Worm (Caenorhabditis elegans) whole organism, L4 larva: ENCODE measurements around the gene C18H2.5.

Experiments
- F44E2.7 ChIP-seq: fragments of 200-800 bp; sonication (Bioruptor generic); IDR thresholded peaks from 2 replicates; pipeline ENCODE4 v2.1.2; 2022; ENCODE audit warnings: missing genetic modification characterization, missing compliant biosample characterization
- R02D3.7 ChIP-seq: fragments of 150-350 bp; sonication (generic microtip); optimal IDR thresholded peaks from 3 replicates; lab custom pipeline; 2014; ENCODE audit warnings: missing biosample characterization, missing genetic modification characterization
- Y105C5A.15 ChIP-seq: fragments of 200-800 bp; sonication (Bioruptor generic); IDR thresholded peaks from 2 replicates; pipeline ENCODE4 v1.3.6; 2022; ENCODE audit warnings: missing genetic modification characterization, missing compliant biosample characterization
- ZK546.5 ChIP-seq, 2 experiments: sonication (generic microtip); optimal IDR thresholded peaks; 2 replicates each; lab custom pipeline; 2017; ENCODE audit warnings: missing biosample characterization in 2 of 2, missing genetic modification characterization in 2 of 2
- aha-1 ChIP-seq: fragments of 150-350 bp; peaks from one replicate; lab custom pipeline; 2014; ENCODE audit warnings: missing biosample characterization, missing genetic modification characterization
- ceh-20 ChIP-seq: fragments of 200-800 bp; sonication (Bioruptor generic); IDR thresholded peaks from 2 replicates; pipeline ENCODE4 v1.3.6; 2022; ENCODE audit warnings: missing genetic modification reagents, missing genetic modification characterization, missing compliant biosample characterization
- ceh-44 ChIP-seq: fragments of 200-800 bp; sonication (Bioruptor generic); IDR thresholded peaks from 2 replicates; pipeline ENCODE4 v1.3.6; 2022; ENCODE audit warnings: missing genetic modification reagents, missing genetic modification characterization, missing compliant biosample characterization
- ceh-82 ChIP-seq: sonication (generic microtip); optimal IDR thresholded peaks from 2 replicates; lab custom pipeline; 2017; ENCODE audit warnings: missing biosample characterization, missing genetic modification characterization
- ces-1 ChIP-seq: fragments of 150-350 bp; sonication (generic microtip); optimal IDR thresholded peaks from 4 replicates; lab custom pipeline; 2014; ENCODE audit warnings: missing biosample characterization, missing genetic modification reagents, missing genetic modification characterization
- cey-2 ChIP-seq: sonication (generic microtip); optimal IDR thresholded peaks from 3 replicates; lab custom pipeline; 2017; ENCODE audit warnings: missing genetic modification characterization, mild to moderate bottlenecking, missing compliant biosample characterization, antibody characterized with exemption, borderline replicate concordance; ENCODE audit not compliant: insufficient read depth
- ctbp-1 ChIP-seq: fragments of 200-800 bp; sonication (Bioruptor generic); IDR thresholded peaks from 2 replicates; pipeline ENCODE4 v1.3.6; 2022; ENCODE audit warnings: missing genetic modification reagents, missing genetic modification characterization, missing compliant biosample characterization
- daf-12 ChIP-seq: fragments of 150-350 bp; optimal IDR thresholded peaks from 2 replicates; lab custom pipeline; 2014; ENCODE audit warnings: missing biosample characterization, missing genetic modification reagents, missing genetic modification characterization
- daf-16 ChIP-seq, 3 experiments: sonication (generic microtip); optimal IDR thresholded peaks; 2 replicates each; lab custom pipeline; 2016 to 2017; ENCODE audit warnings: missing genetic modification characterization in 3 of 3, missing genetic modification reagents in 3 of 3, mild to moderate bottlenecking in 2 of 3, missing compliant biosample characterization in 2 of 3, missing biosample characterization in 1 of 3, moderate library complexity in 1 of 3
- dmd-6 ChIP-seq: fragments of 200-800 bp; sonication (Bioruptor generic); IDR thresholded peaks from 2 replicates; pipeline ENCODE4 v1.3.6; 2022; ENCODE audit warnings: missing genetic modification reagents, missing genetic modification characterization, missing compliant biosample characterization
- dmd-8 ChIP-seq: fragments of 200-800 bp; sonication (Bioruptor generic); IDR thresholded peaks from 2 replicates; pipeline ENCODE4 v1.3.6; 2022; ENCODE audit warnings: missing genetic modification characterization, missing compliant biosample characterization
- dmd-9 ChIP-seq: fragments of 200-800 bp; sonication (Bioruptor generic); IDR thresholded peaks from 2 replicates; pipeline ENCODE4 v1.3.6; 2022; ENCODE audit warnings: missing genetic modification reagents, missing genetic modification characterization, missing compliant biosample characterization
- duxl-1 ChIP-seq: sonication (generic microtip); optimal IDR thresholded peaks from 2 replicates; lab custom pipeline; 2016; ENCODE audit warnings: mild to moderate bottlenecking, missing genetic modification characterization, moderate library complexity, missing compliant biosample characterization; ENCODE audit not compliant: poor library complexity
- egl-27 ChIP-seq: sonication (generic microtip); optimal IDR thresholded peaks from 3 replicates; lab custom pipeline; 2017; ENCODE audit warnings: missing biosample characterization, missing genetic modification reagents, missing genetic modification characterization
- fkh-10 ChIP-seq: fragments of 150-350 bp; optimal IDR thresholded peaks from 2 replicates; lab custom pipeline; 2014; ENCODE audit warnings: missing biosample characterization, missing genetic modification reagents, missing genetic modification characterization
- fos-1 ChIP-seq: fragments of 150-350 bp; optimal IDR thresholded peaks from 2 replicates; lab custom pipeline; 2014; ENCODE audit warnings: missing biosample characterization, missing genetic modification characterization
- hif-1 ChIP-seq, 2 experiments: sonication (generic microtip); optimal IDR thresholded peaks; 2 replicates each; lab custom pipeline; 2016 to 2017; ENCODE audit warnings: missing compliant biosample characterization in 2 of 2, missing genetic modification characterization in 2 of 2, missing genetic modification reagents in 2 of 2, missing genotype in 2 of 2, mild to moderate bottlenecking in 1 of 2
- hlh-30 ChIP-seq: sonication (generic microtip); optimal IDR thresholded peaks from 2 replicates; lab custom pipeline; 2017; ENCODE audit warnings: antibody characterized with exemption, mild to moderate bottlenecking, missing genetic modification characterization, missing compliant biosample characterization; ENCODE audit not compliant: insufficient read depth
- jun-1 ChIP-seq: fragments of 150-350 bp; optimal IDR thresholded peaks from 2 replicates; lab custom pipeline; 2014; ENCODE audit warnings: missing biosample characterization, missing genetic modification reagents, missing genetic modification characterization
- lim-7 ChIP-seq: fragments of 200-800 bp; sonication (Bioruptor generic); IDR thresholded peaks from 2 replicates; pipeline ENCODE4 v1.3.6; 2022; ENCODE audit warnings: missing genetic modification characterization, missing compliant biosample characterization
- lsy-2 ChIP-seq, 2 experiments: fragments of 150-350 bp in 1 of 2; sonication (generic microtip) in 1 of 2; optimal IDR thresholded peaks; 2 replicates each; lab custom pipeline; 2014 to 2017; ENCODE audit warnings: missing biosample characterization in 2 of 2, missing genetic modification characterization in 2 of 2
- madf-5 ChIP-seq, 2 experiments: fragments of 200-800 bp; sonication (Bioruptor generic); IDR thresholded peaks; 2 replicates each; pipeline ENCODE4 v1.3.6; 2022; ENCODE audit warnings: missing compliant biosample characterization in 2 of 2, missing genetic modification characterization in 2 of 2
- madf-9 ChIP-seq: fragments of 200-800 bp; sonication (Bioruptor generic); conservative IDR thresholded peaks from 2 replicates; pipeline ENCODE4 v1.3.6; 2022; ENCODE audit warnings: missing genetic modification reagents, missing genetic modification characterization, missing compliant biosample characterization
- mes-2 ChIP-seq: sonication (generic microtip); optimal IDR thresholded peaks from 2 replicates; lab custom pipeline; 2016; ENCODE audit warnings: missing genotype, mild to moderate bottlenecking, missing genetic modification characterization, missing compliant biosample characterization; ENCODE audit not compliant: poor library complexity, severe bottlenecking
- mxl-3 ChIP-seq: fragments of 200-800 bp; sonication (Bioruptor generic); optimal IDR thresholded peaks from 2 replicates; lab custom pipeline; 2018; ENCODE audit warnings: mild to moderate bottlenecking, missing genetic modification characterization, missing compliant biosample characterization
- nhr-10 ChIP-seq: fragments of 150-350 bp; optimal IDR thresholded peaks from 2 replicates; lab custom pipeline; 2014; ENCODE audit warnings: missing biosample characterization, missing genetic modification characterization
- nhr-102 ChIP-seq: sonication (generic microtip); optimal IDR thresholded peaks from 2 replicates; lab custom pipeline; 2016; ENCODE audit warnings: mild to moderate bottlenecking, missing genetic modification characterization, moderate library complexity, missing compliant biosample characterization
- nhr-11 ChIP-seq: fragments of 150-350 bp; optimal IDR thresholded peaks from 2 replicates; lab custom pipeline; 2014; ENCODE audit warnings: missing biosample characterization, missing genetic modification characterization
- nhr-25 ChIP-seq: sonication (generic microtip); optimal IDR thresholded peaks from 2 replicates; lab custom pipeline; 2017; ENCODE audit warnings: missing genetic modification characterization, mild to moderate bottlenecking, missing compliant biosample characterization, antibody characterized with exemption, moderate library complexity, borderline replicate concordance; ENCODE audit not compliant: insufficient read depth
- nhr-41 ChIP-seq: fragments of 200-800 bp; sonication (Bioruptor generic); IDR thresholded peaks from 2 replicates; pipeline ENCODE4 v1.3.6; 2022; ENCODE audit warnings: missing genetic modification reagents, missing genetic modification characterization, missing compliant biosample characterization
- nhr-77 ChIP-seq: fragments of 150-350 bp; optimal IDR thresholded peaks from 2 replicates; lab custom pipeline; 2014; ENCODE audit warnings: missing biosample characterization, missing genetic modification characterization
- pha-4 ChIP-seq, 2 experiments: fragments of 150-350 bp in 1 of 2; fragments of 200-800 bp in 1 of 2; sonication (Bioruptor generic) in 1 of 2; IDR thresholded peaks in 1 of 2; optimal IDR thresholded peaks in 1 of 2; 2 replicates each; pipeline versions ENCODE4 v1.3.6 to Lab custom; 2014 to 2022; ENCODE audit warnings: missing genetic modification characterization in 2 of 2, missing genetic modification reagents in 2 of 2, missing biosample characterization in 1 of 2, missing compliant biosample characterization in 1 of 2
- sdz-12 ChIP-seq: fragments of 200-800 bp; sonication (Bioruptor generic); optimal IDR thresholded peaks from 2 replicates; lab custom pipeline; 2018; ENCODE audit warnings: mild to moderate bottlenecking, missing genetic modification characterization, missing compliant biosample characterization
- snpc-4 ChIP-seq: fragments of 150-350 bp; optimal IDR thresholded peaks from 2 replicates; lab custom pipeline; 2014; ENCODE audit warnings: missing biosample characterization, missing genetic modification characterization
- spr-1 ChIP-seq: sonication (generic microtip); optimal IDR thresholded peaks from 2 replicates; lab custom pipeline; 2016; ENCODE audit warnings: mild to moderate bottlenecking, missing genetic modification characterization, missing compliant biosample characterization
- spr-3 ChIP-seq: fragments of 200-800 bp; sonication (Bioruptor generic); optimal IDR thresholded peaks from 2 replicates; lab custom pipeline; 2018; ENCODE audit warnings: mild to moderate bottlenecking, missing genetic modification characterization, missing compliant biosample characterization
- tag-97 ChIP-seq: fragments of 200-800 bp; sonication (Bioruptor generic); IDR thresholded peaks from 2 replicates; pipeline ENCODE4 v1.3.6; 2022; ENCODE audit warnings: missing genetic modification characterization, missing compliant biosample characterization
- tra-1 ChIP-seq: fragments of 200-800 bp; sonication (Bioruptor generic); IDR thresholded peaks from 2 replicates; pipeline ENCODE4 v1.3.6; 2022; ENCODE audit warnings: missing genetic modification reagents, missing genetic modification characterization, missing compliant biosample characterization
- unc-62 ChIP-seq, 3 experiments: fragments of 150-350 bp in 1 of 3; sonication (generic microtip); optimal IDR thresholded peaks in 2 of 3; peaks in 1 of 3; 1 replicate in 1 of 3; 2 replicates in 2 of 3; lab custom pipeline; 2014 to 2017; ENCODE audit warnings: missing biosample characterization in 3 of 3, missing genetic modification characterization in 3 of 3, missing genetic modification reagents in 3 of 3, missing genotype in 1 of 3
- zag-1 ChIP-seq: fragments of 150-350 bp; optimal IDR thresholded peaks from 2 replicates; lab custom pipeline; 2014; ENCODE audit warnings: missing biosample characterization, missing genetic modification characterization

Gene C18H2.5

ce11 chrIII:7643902-7644641, 50.1 kb downstream of the C18H2.5 start (continued):
- no peak for TF ChIP-seq cey-2
- peak; percentile 8 for TF ChIP-seq duxl-1
- TF ChIP-seq pha-4 (GFP tag; IDR thresholded peaks at IDR 0.05; lab: Robert Waterston, UW) = no peak
- TF ChIP-seq pha-4 (tag; optimal IDR thresholded peaks at IDR 0.05; lab: Kevin White, UChicago) = peak; percentile 21
- TF ChIP-seq nhr-11 (tag; lab: Kevin White, UChicago) = no peak
- peak in 1 of 2 experiments; percentile 78 for TF ChIP-seq lsy-2 (tag; optimal IDR thresholded peaks at IDR 0.05; lab: Kevin White, UChicago)
- peak; percentile 37 for TF ChIP-seq nhr-77 (tag; lab: Kevin White, UChicago)
- peak; percentile 80 for TF ChIP-seq ceh-20 (GFP tag; lab: Robert Waterston, UW)
- peak; percentile 88 for TF ChIP-seq dmd-6 (GFP tag; lab: Robert Waterston, UW)
- TF ChIP-seq mxl-3 (GFP tag; lab: Kevin White, UChicago) = peak; percentile 95
- peak; percentile 74 for TF ChIP-seq hlh-30 (tag; lab: Kevin White, UChicago)
- TF ChIP-seq nhr-10 (tag; lab: Kevin White, UChicago) = peak; percentile 45
- 0 out of 2 replicates have a peak, but pooled peaks have one; percentile 53 for TF ChIP-seq nhr-41 (GFP tag; lab: Robert Waterston, UW)
- no peak for TF ChIP-seq ceh-82 (tag; lab: Kevin White, UChicago)

ce11 chrIII:7643084-7643483, 51.1 kb downstream of the C18H2.5 start, which contains the start of gene upp-1:
upp-1 (minus strand) TSS chrIII:7643101.
- TF ChIP-seq nhr-102 (tag; lab: Kevin White, UChicago) (no peak), hlh-30 (tag; lab: Kevin White, UChicago) (peak; percentile 57), lsy-2 (tag; optimal IDR thresholded peaks at IDR 0.05; lab: Kevin White, UChicago) (peak in 1 of 2 experiments; percentile 45), fkh-10 (peak; percentile 8), lim-7 (GFP tag; lab: Robert Waterston, UW) (no peak), mes-2 (tag; lab: Kevin White, UChicago) (no peak), hif-1 (tag; optimal IDR thresholded peaks at IDR 0.05; lab: Kevin White, UChicago) (peak; percentile 16 to 96), ces-1 (GFP tag; lab: Kevin White, UChicago) (peak; percentile 20), ZK546.5 (tag; optimal IDR thresholded peaks at IDR 0.05; lab: Kevin White, UChicago) (no peak), unc-62 (GFP tag; optimal IDR thresholded peaks at IDR 0.05 in 1 of 2; lab: Kevin White, UChicago) (peak in 1 of 2 experiments; percentile 56), unc-62 (tag; optimal IDR thresholded peaks at IDR 0.05; lab: Kevin White, UChicago) (no peak), ctbp-1 (GFP tag; lab: Robert Waterston, UW) (peak; percentile 49; the same call in 1 of the 2 replicates), aha-1 (tag; lab: Kevin White, UChicago) (peak; percentile 100), ceh-44 (no peak)

DNA sequence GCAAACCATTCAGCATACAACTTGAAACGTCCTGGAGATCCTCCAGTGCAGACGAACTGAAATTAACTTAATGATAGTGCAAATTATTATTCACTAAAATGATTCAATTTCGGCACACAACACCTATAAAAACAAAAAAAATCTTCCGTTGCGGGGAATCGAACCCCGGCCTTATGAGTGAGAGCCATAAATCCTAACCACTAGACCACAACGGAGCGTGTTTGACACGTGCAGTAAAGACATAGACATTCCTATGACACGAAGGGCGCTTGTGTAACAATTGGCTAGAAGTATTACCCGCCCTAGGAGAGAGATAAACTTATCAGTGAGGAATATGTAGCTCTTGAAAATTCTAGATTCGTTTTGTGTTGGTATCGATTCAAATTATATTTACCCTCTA, 52.2 kb downstream of the C18H2.5 start:
- TF ChIP-seq tra-1 (GFP tag; lab: Robert Waterston, UW) (peak; percentile 67), F44E2.7 (GFP tag; lab: Robert Waterston, UW) (no peak), Y105C5A.15 (GFP tag; lab: Robert Waterston, UW) (no peak), jun-1 (no peak), madf-5 (GFP tag; IDR thresholded peaks at IDR 0.05; lab: Robert Waterston, UW) (0 out of 4 replicates have a peak, but pooled peaks of 1 of the 2 experiments have one; percentile 70), tag-97 (no peak), egl-27 (tag; lab: Kevin White, UChicago) (no peak), spr-3 (GFP tag; lab: Kevin White, UChicago) (no peak), zag-1 (tag; lab: Kevin White, UChicago) (no peak), dmd-9 (GFP tag; lab: Robert Waterston, UW) (no peak), R02D3.7 (no peak), spr-1 (tag; lab: Kevin White, UChicago) (no peak), unc-62 (GFP tag; optimal IDR thresholded peaks at IDR 0.05 in 1 of 2; lab: Kevin White, UChicago) (no peak), unc-62 (tag; optimal IDR thresholded peaks at IDR 0.05; lab: Kevin White, UChicago) (no peak), sdz-12 (GFP tag; lab: Kevin White, UChicago) (peak; percentile 0), daf-12 (tag; lab: Kevin White, UChicago) (no peak), fos-1 (tag; lab: Kevin White, UChicago) (no peak), madf-9 (GFP tag; lab: Robert Waterston, UW) (peak; percentile 81), dmd-8 (GFP tag; lab: Robert Waterston, UW) (peak; percentile 84), daf-16 (GFP tag; optimal IDR thresholded peaks at IDR 0.05; lab: Kevin White, UChicago) (no peak), daf-16 (tag; optimal IDR thresholded peaks at IDR 0.05; lab: Kevin White, UChicago) (no peak), snpc-4 (no peak), nhr-25 (tag; lab: Kevin White, UChicago) (no peak)
